Worm (Caenorhabditis elegans): ENCODE measurements around the gene W04E12.5.

The W04E12.5 gene

DNA sequence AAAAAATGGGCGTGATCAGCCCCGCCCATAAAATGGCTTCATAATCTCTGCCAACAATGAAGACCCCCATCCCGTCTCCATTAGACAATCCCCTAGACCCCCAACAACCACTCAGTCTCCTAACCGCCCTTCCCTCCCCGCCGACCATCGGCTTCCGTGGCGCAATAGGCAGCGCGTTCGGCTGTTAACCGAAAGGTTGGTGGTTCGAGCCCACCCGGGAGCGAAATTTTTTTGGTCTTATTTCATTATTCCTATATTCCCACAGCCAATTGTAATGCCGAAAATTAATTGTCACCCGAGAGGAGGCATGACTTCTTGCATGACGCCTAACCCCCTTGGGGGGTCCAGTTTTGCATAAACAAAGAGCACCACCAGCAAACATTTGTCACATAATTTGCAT lies 23.1 kb upstream of the W04E12.5 start:
- TF ChIP-seq lsy-2 (tag; optimal IDR thresholded peaks at IDR 0.05) = no peak
- TF ChIP-seq sdz-12 (GFP tag; optimal IDR thresholded peaks at IDR 0.05) = no peak
- TF ChIP-seq hmg-1.1 (GFP tag; IDR thresholded peaks at IDR 0.05) = peak; percentile 67
- peak; percentile 69; the same call in 1 of the 2 replicates for TF ChIP-seq D1046.2 (GFP tag; IDR thresholded peaks at IDR 0.05)
- 0 out of 2 replicates have a peak, but pooled peaks have one; percentile 42 for TF ChIP-seq dmd-9 (GFP tag; IDR thresholded peaks at IDR 0.05)
- no peak for TF ChIP-seq daf-19 (GFP tag; conservative IDR thresholded peaks at IDR 0.05)
- no peak for TF ChIP-seq Y105C5A.15 (GFP tag; IDR thresholded peaks at IDR 0.05)
- TF ChIP-seq snpc-4 (tag; optimal IDR thresholded peaks at IDR 0.05) = no peak
- 0 out of 2 replicates have a peak, but pooled peaks have one; percentile 20 for TF ChIP-seq lin-1 (GFP tag; IDR thresholded peaks at IDR 0.05)
- peak; percentile 16; the same call in 1 of the 2 replicates for TF ChIP-seq ctbp-1 (GFP tag; IDR thresholded peaks at IDR 0.05)
- peak; percentile 73 for TF ChIP-seq lim-7 (GFP tag; IDR thresholded peaks at IDR 0.05)
- 0 out of 2 replicates have a peak, but pooled peaks have one; percentile 39 for TF ChIP-seq snpc-1.2 (GFP tag; IDR thresholded peaks at IDR 0.05)
- TF ChIP-seq hlh-11 (tag; optimal IDR thresholded peaks at IDR 0.05) = peak; percentile 27
- no peak for TF ChIP-seq nhr-11 (tag; optimal IDR thresholded peaks at IDR 0.05)
- TF ChIP-seq saeg-2 (GFP tag; IDR thresholded peaks at IDR 0.05) = 0 out of 2 replicates have a peak, but pooled peaks have one; percentile 56
- TF ChIP-seq ces-1 (GFP tag; optimal IDR thresholded peaks at IDR 0.05) = no peak
- TF ChIP-seq unc-62 (GFP tag; optimal IDR thresholded peaks at IDR 0.05 in 1 of 2) = peak in 1 of 2 experiments; percentile 83
- no peak for TF ChIP-seq unc-62 (tag; optimal IDR thresholded peaks at IDR 0.05)
- TF ChIP-seq Y5F2A.4 (GFP tag; optimal IDR thresholded peaks at IDR 0.05) = peak; percentile 35
- peak; percentile 47 for TF ChIP-seq lin-38 (GFP tag; IDR thresholded peaks at IDR 0.05)
- TF ChIP-seq zag-1 (tag; optimal IDR thresholded peaks at IDR 0.05) = no peak
- TF ChIP-seq F49E8.2 (tag; optimal IDR thresholded peaks at IDR 0.05; ENCODE audit: borderline replicate concordance) = no peak
- TF ChIP-seq aha-1 (tag) = peak; percentile 43
- TF ChIP-seq dpl-1 (GFP tag; optimal IDR thresholded peaks at IDR 0.05) = no peak
- no peak for TF ChIP-seq tag-97 (GFP tag; IDR thresholded peaks at IDR 0.05)
- no peak for TF ChIP-seq unc-39 (tag; optimal IDR thresholded peaks at IDR 0.05)
- no peak for TF ChIP-seq zfp-3 (GFP tag; conservative IDR thresholded peaks at IDR 0.05)
- no peak for TF ChIP-seq ceh-28 (tag; optimal IDR thresholded peaks at IDR 0.05)
- TF ChIP-seq daf-16 (GFP tag; optimal IDR thresholded peaks at IDR 0.05) = peak in 1 of 2 experiments; percentile 9
- TF ChIP-seq daf-16 (tag; optimal IDR thresholded peaks at IDR 0.05) = no peak
- peak; percentile 1 for TF ChIP-seq nhr-6 (tag; optimal IDR thresholded peaks at IDR 0.05)
- TF ChIP-seq ceh-44 (GFP tag; IDR thresholded peaks at IDR 0.05) = no peak
- no peak for TF ChIP-seq zip-2 (tag; optimal IDR thresholded peaks at IDR 0.05)
- no peak for TF ChIP-seq daf-12 (tag; optimal IDR thresholded peaks at IDR 0.05)
- no peak for TF ChIP-seq daf-8 (GFP tag; IDR thresholded peaks at IDR 0.05)
- 0 out of 2 replicates have a peak, but pooled peaks have one; percentile 31 for TF ChIP-seq lin-29 (GFP tag; IDR thresholded peaks at IDR 0.05)
- TF ChIP-seq attf-4 (tag; optimal IDR thresholded peaks at IDR 0.05) = no peak
- peak; percentile 64 for TF ChIP-seq set-16 (GFP tag; IDR thresholded peaks at IDR 0.05)
- TF ChIP-seq Y48G9A.11 (GFP tag; IDR thresholded peaks at IDR 0.05) = no peak
- no peak for TF ChIP-seq ztf-11 (tag; optimal IDR thresholded peaks at IDR 0.05)
- TF ChIP-seq mxl-2 (GFP tag; conservative IDR thresholded peaks at IDR 0.05) = no peak
- TF ChIP-seq tra-1 (GFP tag; IDR thresholded peaks at IDR 0.05) = peak; percentile 43; the same call in 1 of the 2 replicates
- no peak for TF ChIP-seq mdt-29 (GFP tag; IDR thresholded peaks at IDR 0.05)
- 0 out of 2 replicates have a peak, but pooled peaks have one; percentile 39 for TF ChIP-seq F26F4.8 (GFP tag; conservative IDR thresholded peaks at IDR 0.05)
- TF ChIP-seq ceh-82 (tag; optimal IDR thresholded peaks at IDR 0.05) = no peak
- no peak for TF ChIP-seq spr-3 (GFP tag; optimal IDR thresholded peaks at IDR 0.05)
- no peak for TF ChIP-seq duxl-1 (tag; optimal IDR thresholded peaks at IDR 0.05; ENCODE audit: poor library complexity)
- peak; percentile 87 for TF ChIP-seq egl-43 (GFP tag; IDR thresholded peaks at IDR 0.05)
- 0 out of 2 replicates have a peak, but pooled peaks have one; percentile 51 for TF ChIP-seq nhr-42 (GFP tag; IDR thresholded peaks at IDR 0.05)
- 0 out of 2 replicates have a peak, but pooled peaks have one; percentile 44 for TF ChIP-seq vab-7 (GFP tag; IDR thresholded peaks at IDR 0.05)
- TF ChIP-seq dmd-6 (GFP tag; IDR thresholded peaks at IDR 0.05) = peak; percentile 52
